Worm (Caenorhabditis elegans) whole organism, L4 larva: ENCODE data around the gene nhr-283.

Source experiments
- daf-8 ChIP-seq: fragments of 200-800 bp; sonication (Bioruptor generic); IDR thresholded peaks from 2 replicates; pipeline ENCODE4 v1.3.6; 2022; ENCODE audit warnings: missing genetic modification characterization, missing compliant biosample characterization
- fos-1 ChIP-seq: fragments of 150-350 bp; optimal IDR thresholded peaks from 2 replicates; lab custom pipeline; 2014; ENCODE audit warnings: missing biosample characterization, missing genetic modification characterization
- php-3 ChIP-seq: fragments of 200-800 bp; sonication (Bioruptor generic); IDR thresholded peaks from 2 replicates; pipeline ENCODE4 v1.3.6; 2022; ENCODE audit warnings: missing genetic modification reagents, missing genetic modification characterization, missing compliant biosample characterization

DNA sequence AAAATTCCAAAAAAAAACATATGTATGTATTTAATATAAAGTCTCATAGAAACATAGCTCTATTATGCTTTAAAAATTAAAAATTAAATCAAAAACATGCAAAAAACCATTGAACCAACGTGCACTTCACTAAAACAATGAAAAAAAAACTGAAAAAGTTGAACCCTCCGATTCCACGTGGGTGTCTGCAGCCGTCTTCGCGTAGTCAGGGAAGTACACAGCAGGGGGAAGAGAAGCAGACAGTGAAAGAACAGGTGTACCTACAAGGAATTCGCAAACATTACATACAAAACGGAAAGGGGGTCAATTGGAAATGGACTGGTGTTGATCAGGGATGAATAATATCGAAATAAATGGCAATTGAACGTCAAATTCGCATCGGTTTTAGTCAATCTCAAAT, 2.6 kb downstream of the nhr-283 start:
- no peak for TF ChIP-seq fos-1 (tag; lab: Kevin White, UChicago)
- no peak for TF ChIP-seq php-3 (GFP tag; lab: Robert Waterston, UW)
- TF ChIP-seq daf-8 = no peak
